Fruit fly (Drosophila melanogaster): ENCODE data around the gene Cyp311a1.

The Cyp311a1 gene

dm6 chrX:11993279-11993678 is 38.0 kb downstream of the Cyp311a1 start:
- no peak for TF ChIP-seq CG17801 (GFP tag; optimal IDR thresholded peaks at IDR 0.05; ENCODE audit: partially characterized antibody)

DNA sequence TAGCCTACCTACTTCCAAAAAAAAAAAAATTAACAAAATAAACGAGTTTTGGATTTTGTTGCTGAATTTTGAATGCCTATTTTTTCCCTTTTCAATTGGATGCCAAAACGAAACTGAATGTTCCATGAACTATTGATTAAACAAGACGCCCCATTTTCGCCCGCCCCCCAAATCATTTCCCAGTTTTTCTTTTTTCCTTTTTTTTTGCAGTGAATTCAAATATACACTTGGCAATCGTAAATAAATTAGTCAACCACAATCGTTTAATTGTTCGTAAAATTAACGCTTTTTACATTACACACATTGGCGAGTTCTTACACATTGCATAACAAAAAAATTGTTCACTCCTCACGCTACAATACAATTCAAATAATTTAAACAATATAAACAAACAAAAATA is 38.6 kb downstream of the Cyp311a1 start, which contains the start of gene CG18130:
Gene CG18130, minus strand, starts transcription at position 101 of the 400 bp plus-strand sequence.
- TF ChIP-seq CG17801 (GFP tag; optimal IDR thresholded peaks at IDR 0.05; ENCODE audit: partially characterized antibody) = no peak

DNA sequence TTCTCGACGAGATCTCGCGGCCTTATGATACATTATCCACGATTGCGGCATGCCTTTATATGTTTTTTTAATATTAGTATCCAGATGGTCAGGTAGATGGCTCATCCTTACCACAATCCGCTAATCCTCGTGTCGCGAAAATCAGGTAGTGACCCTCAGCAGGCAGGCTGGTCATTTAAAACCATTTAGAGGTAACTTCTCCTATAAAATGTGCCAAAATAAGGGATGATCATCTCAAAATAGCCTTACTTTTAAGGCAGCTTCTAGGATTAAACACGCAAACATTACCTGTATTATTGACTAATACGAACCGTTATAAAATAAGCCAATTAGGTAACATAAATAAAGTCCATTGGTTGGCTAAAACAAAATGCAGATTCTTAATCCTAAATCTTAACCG is 42.4 kb downstream of the Cyp311a1 start, which contains the start of gene tsg:
Gene tsg, minus strand, starts transcription at position 37 of the 400 bp plus-strand sequence.
- TF ChIP-seq CG17801 (GFP tag; optimal IDR thresholded peaks at IDR 0.05; ENCODE audit: partially characterized antibody) = no peak

dm6 chrX:11987664-11988063 is 43.6 kb downstream of the Cyp311a1 start, which contains the start of gene gd:
TSS of gene gd (minus strand) at chrX:11987764.
- no peak for TF ChIP-seq CG17801 (GFP tag; optimal IDR thresholded peaks at IDR 0.05; ENCODE audit: partially characterized antibody)

dm6 chrX:11984987-11985386 is 46.3 kb downstream of the Cyp311a1 start, which contains the start of gene cac:
TSS of gene cac (minus strand) at chrX:11985087.
- no peak for TF ChIP-seq CG17801 (GFP tag; optimal IDR thresholded peaks at IDR 0.05; ENCODE audit: partially characterized antibody)

DNA sequence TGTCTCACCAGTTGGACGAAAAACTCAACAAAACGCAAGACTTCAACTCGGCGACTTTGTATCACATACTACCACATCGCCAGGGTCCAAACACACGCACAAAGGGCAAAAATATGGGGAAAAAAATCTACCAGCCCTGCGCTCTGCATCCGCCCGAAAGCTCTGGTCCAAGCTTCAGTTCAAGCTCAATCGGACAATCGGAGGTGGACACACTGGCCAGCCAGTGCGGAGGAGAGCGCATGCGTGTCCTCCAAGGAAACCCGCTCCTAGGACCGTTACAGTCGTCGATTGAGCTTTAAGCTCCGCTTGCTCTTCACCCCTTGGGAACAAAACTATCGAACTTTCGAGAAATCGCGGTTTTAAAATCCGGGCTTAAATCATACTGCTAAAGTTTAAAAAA is 47.4 kb downstream of the Cyp311a1 start:
- TF ChIP-seq CG17801 (GFP tag; optimal IDR thresholded peaks at IDR 0.05; ENCODE audit: partially characterized antibody) = no peak
